Worm (Caenorhabditis elegans) whole organism, late embryonic: ENCODE results near the gene D2045.9.

Experiments
- ceh-2 ChIP-seq: sonication (generic microtip); optimal IDR thresholded peaks from 2 replicates; lab custom pipeline; 2016; ENCODE audit warnings: missing genotype, missing genetic modification characterization, missing compliant biosample characterization
- ceh-6 ChIP-seq: fragments of 200-800 bp; sonication (Bioruptor generic); optimal IDR thresholded peaks from 2 replicates; lab custom pipeline; 2018; ENCODE audit warnings: mild to moderate bottlenecking, missing genetic modification characterization, missing compliant biosample characterization
- dmd-4 ChIP-seq: sonication (generic microtip); optimal IDR thresholded peaks from 2 replicates; lab custom pipeline; 2016; ENCODE audit warnings: borderline replicate concordance, missing genetic modification characterization, missing compliant biosample characterization
- fkh-10 ChIP-seq: fragments of 150-350 bp; optimal IDR thresholded peaks from 2 replicates; lab custom pipeline; 2014; ENCODE audit warnings: missing biosample characterization, missing genetic modification reagents, missing genetic modification characterization
- hlh-30 ChIP-seq: sonication (generic microtip); optimal IDR thresholded peaks from 2 replicates; lab custom pipeline; 2017; ENCODE audit warnings: antibody characterized with exemption, missing genetic modification characterization, missing compliant biosample characterization; ENCODE audit not compliant: insufficient read depth
- hlh-6 ChIP-seq: sonication (generic microtip); optimal IDR thresholded peaks from 2 replicates; lab custom pipeline; 2016; ENCODE audit warnings: missing genotype, missing genetic modification characterization, missing compliant biosample characterization
- hlh-8 ChIP-seq: sonication (generic microtip); optimal IDR thresholded peaks from 2 replicates; lab custom pipeline; 2016; ENCODE audit warnings: missing genotype, missing genetic modification characterization, missing compliant biosample characterization
- lim-6 ChIP-seq: sonication (generic microtip); optimal IDR thresholded peaks from 2 replicates; lab custom pipeline; 2016; ENCODE audit warnings: missing genetic modification characterization, missing compliant biosample characterization
- odd-2 ChIP-seq: sonication (generic microtip); optimal IDR thresholded peaks from 2 replicates; lab custom pipeline; 2017; ENCODE audit warnings: antibody characterized with exemption, mild to moderate bottlenecking, missing genetic modification characterization, missing compliant biosample characterization
- pag-3 ChIP-seq: sonication (generic microtip); optimal IDR thresholded peaks from 2 replicates; lab custom pipeline; 2016; ENCODE audit warnings: missing compliant biosample characterization, missing genetic modification characterization, borderline replicate concordance
- pha-4 ChIP-seq: fragments of 150-350 bp; optimal IDR thresholded peaks from 2 replicates; lab custom pipeline; 2018; ENCODE audit warnings: missing biosample characterization, missing genetic modification reagents, missing genetic modification characterization
- pqm-1 ChIP-seq: sonication (generic microtip); optimal IDR thresholded peaks from 2 replicates; lab custom pipeline; 2016; ENCODE audit warnings: missing genetic modification characterization, missing compliant biosample characterization
- tbx-2 ChIP-seq: sonication (generic microtip); optimal IDR thresholded peaks from 2 replicates; lab custom pipeline; 2016; ENCODE audit warnings: missing genetic modification characterization, missing compliant biosample characterization
- unc-86 ChIP-seq: sonication (generic microtip); optimal IDR thresholded peaks from 2 replicates; lab custom pipeline; 2016; ENCODE audit warnings: missing genetic modification characterization, missing compliant biosample characterization

DNA sequence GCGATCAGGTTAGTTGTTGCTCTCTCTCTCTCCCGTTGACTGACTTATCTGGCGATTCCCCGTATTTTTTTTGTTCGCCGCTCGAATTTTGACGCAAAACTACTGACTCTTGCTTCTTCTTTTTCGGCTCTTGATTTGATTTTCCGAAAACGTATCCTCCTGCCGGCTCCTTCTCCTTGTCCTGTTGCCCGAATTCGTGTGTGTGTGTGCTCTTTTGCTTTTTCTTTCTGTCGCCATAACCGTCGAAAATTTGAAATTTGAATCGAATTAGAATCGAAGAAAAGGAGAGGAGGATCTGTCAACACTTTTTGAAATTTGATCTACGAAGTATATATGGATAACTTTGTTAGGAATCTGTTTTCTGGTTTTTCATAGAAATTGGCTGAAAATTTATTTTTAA lies 37.5 kb downstream of the D2045.9 start:
- no peak for TF ChIP-seq ceh-6
- TF ChIP-seq odd-2 (tag; lab: Kevin White, UChicago): no peak
- no peak for TF ChIP-seq hlh-6
- no peak for TF ChIP-seq hlh-30
- TF ChIP-seq ceh-2 (tag; lab: Kevin White, UChicago): no peak
- TF ChIP-seq tbx-2 (tag; lab: Kevin White, UChicago): no peak
- no peak for TF ChIP-seq fkh-10 (GFP tag; lab: Kevin White, UChicago)
- no peak for TF ChIP-seq dmd-4 (tag; lab: Kevin White, UChicago)
- no peak for TF ChIP-seq lim-6 (tag; lab: Kevin White, UChicago)
- TF ChIP-seq hlh-8 (tag; lab: Kevin White, UChicago): no peak
- TF ChIP-seq unc-86: no peak
- no peak for TF ChIP-seq pag-3 (tag; lab: Kevin White, UChicago)
- TF ChIP-seq pha-4: no peak
- no peak for TF ChIP-seq pqm-1 (tag; lab: Kevin White, UChicago)
